Comparison of ENCODE assay signal across 6 fruit fly cellular contexts in genomic region chrX:21060579-21060978, dm6.
TF ChIP-seq lines count a peak whose summit lies in the region.

No protein-coding gene starts in this region.

- peak; percentile 73 to 84 for TF ChIP-seq CTCF in S2 (optimal IDR thresholded peaks at IDR 0.05; lab: Kevin White, UChicago)
- TF ChIP-seq CTCF in whole organism, embryonic (GFP tag; optimal IDR thresholded peaks at IDR 0.05; lab: Kevin White, UChicago): peak; percentile 83

TF ChIP-seq in whole organism, 6 proteins besides CTCF, POLR2A, EP300 and RAD21:
- no peak for TF ChIP-seq EcR (GFP tag; optimal IDR thresholded peaks at IDR 0.05; lab: Kevin White, UChicago)
- peak; percentile 29 for TF ChIP-seq CG8478 (optimal IDR thresholded peaks at IDR 0.05; lab: Kevin White, UChicago)
- no peak for TF ChIP-seq pan (optimal IDR thresholded peaks at IDR 0.05; lab: Kevin White, UChicago)
- no peak for TF ChIP-seq psq (optimal IDR thresholded peaks at IDR 0.05; lab: Kevin White, UChicago)

TF ChIP-seq in whole organism, adult, 20 proteins besides CTCF, POLR2A, EP300 and RAD21:
- no peak for TF ChIP-seq kay (GFP tag; lab: Kevin White, UChicago; ENCODE audit: borderline replicate concordance)
- peak; percentile 79 for TF ChIP-seq tj (GFP tag; optimal IDR thresholded peaks at IDR 0.05; lab: Kevin White, UChicago)
- TF ChIP-seq bab1 (GFP tag; optimal IDR thresholded peaks at IDR 0.05; lab: Kevin White, UChicago): peak; percentile 28

TF ChIP-seq in whole organism, embryonic, 481 proteins besides CTCF, POLR2A, EP300 and RAD21 (continues in another document):
- TF ChIP-seq CG11504 (tag; optimal IDR thresholded peaks at IDR 0.05; lab: Kevin White, UChicago) (peak; percentile 34), CG8290 (GFP tag; optimal IDR thresholded peaks at IDR 0.05; lab: Kevin White, UChicago) (peak; percentile 30), CG8290 (tag; optimal IDR thresholded peaks at IDR 0.05; lab: Kevin White, UChicago) (no peak), CG10543 (GFP tag; optimal IDR thresholded peaks at IDR 0.05; lab: Kevin White, UChicago) (no peak), oc (tag; optimal IDR thresholded peaks at IDR 0.05; lab: Kevin White, UChicago) (no peak), CG13287 (GFP tag; IDR thresholded peaks at IDR 0.05; lab: Robert Waterston, UW; ENCODE audit: partially characterized antibody) (peak; percentile 22; the same call in 1 of the 2 replicates), HLH4C (GFP tag; IDR thresholded peaks at IDR 0.05; lab: Robert Waterston, UW; ENCODE audit: partially characterized antibody) (no peak), CG4360 (GFP tag; IDR thresholded peaks at IDR 0.05; lab: Robert Waterston, UW) (peak; percentile 70), CG32767 (GFP tag; IDR thresholded peaks at IDR 0.05; lab: Robert Waterston, UW) (no peak), pzg (GFP tag; optimal IDR thresholded peaks at IDR 0.05; lab: Kevin White, UChicago) (peak; percentile 28), nau (GFP tag; optimal IDR thresholded peaks at IDR 0.05; lab: Kevin White, UChicago) (no peak), CG9727 (GFP tag; optimal IDR thresholded peaks at IDR 0.05; lab: Kevin White, UChicago) (no peak), salm (tag; optimal IDR thresholded peaks at IDR 0.05; lab: Kevin White, UChicago) (no peak), ase (GFP tag; IDR thresholded peaks at IDR 0.05; lab: Robert Waterston, UW) (no peak), Tbp (GFP tag; optimal IDR thresholded peaks at IDR 0.05; lab: Kevin White, UChicago) (no peak), mam (GFP tag; optimal IDR thresholded peaks at IDR 0.05; lab: Kevin White, UChicago) (no peak), tup (GFP tag; optimal IDR thresholded peaks at IDR 0.05; lab: Kevin White, UChicago) (no peak), CG12744 (GFP tag; optimal IDR thresholded peaks at IDR 0.05; lab: Kevin White, UChicago) (no peak), CG17829 (tag; optimal IDR thresholded peaks at IDR 0.05; lab: Kevin White, UChicago) (peak; percentile 8), Lhr (GFP tag; optimal IDR thresholded peaks at IDR 0.05; lab: Kevin White, UChicago) (peak; percentile 21), CG42726 (GFP tag; IDR thresholded peaks at IDR 0.05; lab: Robert Waterston, UW; ENCODE audit: partially characterized antibody) (no peak), CG43689 (GFP tag; IDR thresholded peaks at IDR 0.05; lab: Robert Waterston, UW) (no peak), Dp (GFP tag; optimal IDR thresholded peaks at IDR 0.05; lab: Kevin White, UChicago) (peak; percentile 37), crol (GFP tag; IDR thresholded peaks at IDR 0.05; lab: Robert Waterston, UW) (no peak), az2 (GFP tag; optimal IDR thresholded peaks at IDR 0.05; lab: Kevin White, UChicago) (no peak), slbo (GFP tag; IDR thresholded peaks at IDR 0.05; lab: Robert Waterston, UW) (no peak), Eip74EF (GFP tag; optimal IDR thresholded peaks at IDR 0.05; lab: Kevin White, UChicago) (peak in 1 of 2 experiments; percentile 72), CG4282 (GFP tag; optimal IDR thresholded peaks at IDR 0.05; lab: Kevin White, UChicago) (no peak)

TF ChIP-seq in whole organism, prepupa, 60 proteins besides CTCF, POLR2A, EP300 and RAD21:
- peak; percentile 23 for TF ChIP-seq svp (GFP tag; lab: Kevin White, UChicago)
- TF ChIP-seq CG6792 (GFP tag; optimal IDR thresholded peaks at IDR 0.05; lab: Kevin White, UChicago): no peak

TF ChIP-seq in whole organism, wandering third instar larva, 38 proteins besides CTCF, POLR2A, EP300 and RAD21:
- TF ChIP-seq psq (GFP tag; optimal IDR thresholded peaks at IDR 0.05; lab: Kevin White, UChicago): peak; percentile 71
- no peak for TF ChIP-seq jim (GFP tag; optimal IDR thresholded peaks at IDR 0.05; lab: Kevin White, UChicago)
- TF ChIP-seq Myc (optimal IDR thresholded peaks at IDR 0.05; lab: Kevin White, UChicago): peak; percentile 55
